Worm (Caenorhabditis elegans) whole organism, L4 larva: ENCODE data around the gene cex-1.

Experiments
- F26F4.8 ChIP-seq: fragments of 200-800 bp; sonication (Bioruptor generic); conservative IDR thresholded peaks from 2 replicates; pipeline ENCODE4 v1.3.6; 2022; ENCODE audit warnings: missing genetic modification characterization, missing compliant biosample characterization
- F44E2.7 ChIP-seq: fragments of 200-800 bp; sonication (Bioruptor generic); IDR thresholded peaks from 2 replicates; pipeline ENCODE4 v2.1.2; 2022; ENCODE audit warnings: missing genetic modification characterization, missing compliant biosample characterization
- Y5F2A.4 ChIP-seq: fragments of 200-800 bp; sonication (Bioruptor generic); optimal IDR thresholded peaks from 2 replicates; lab custom pipeline; 2018; ENCODE audit warnings: mild to moderate bottlenecking, missing genetic modification characterization, missing compliant biosample characterization
- Y75B8A.6 ChIP-seq: fragments of 200-800 bp; sonication (Bioruptor generic); IDR thresholded peaks from 2 replicates; pipeline ENCODE4 v1.3.6; 2022; ENCODE audit warnings: missing genetic modification reagents, missing genetic modification characterization, missing compliant biosample characterization
- ZK337.2 ChIP-seq: fragments of 200-800 bp; sonication (Bioruptor generic); IDR thresholded peaks from 2 replicates; pipeline ENCODE4 v1.3.6; 2022; ENCODE audit warnings: missing genetic modification reagents, missing genetic modification characterization, missing compliant biosample characterization
- aha-1 ChIP-seq: fragments of 150-350 bp; peaks from one replicate; lab custom pipeline; 2014; ENCODE audit warnings: missing biosample characterization, missing genetic modification characterization
- aly-2 ChIP-seq: sonication (generic microtip); optimal IDR thresholded peaks from 2 replicates; lab custom pipeline; 2018; ENCODE audit warnings: missing biosample characterization, missing genetic modification characterization
- arid-1 ChIP-seq: fragments of 200-800 bp; sonication (Bioruptor generic); conservative IDR thresholded peaks from 2 replicates; pipeline ENCODE4 v1.3.6; 2022; ENCODE audit warnings: missing genetic modification reagents, missing genetic modification characterization, missing compliant biosample characterization
- ceh-28 ChIP-seq: fragments of 150-350 bp; optimal IDR thresholded peaks from 2 replicates; lab custom pipeline; 2014; ENCODE audit warnings: missing biosample characterization, missing genetic modification reagents, missing genetic modification characterization
- ceh-32 ChIP-seq: sonication (generic microtip); optimal IDR thresholded peaks from 2 replicates; lab custom pipeline; 2016; ENCODE audit warnings: mild to moderate bottlenecking, missing genetic modification characterization, missing compliant biosample characterization; ENCODE audit not compliant: poor library complexity
- daf-16 ChIP-seq, 3 experiments: sonication (generic microtip); optimal IDR thresholded peaks; 2 replicates each; lab custom pipeline; 2016 to 2017; ENCODE audit warnings: missing genetic modification characterization in 3 of 3, missing genetic modification reagents in 3 of 3, mild to moderate bottlenecking in 2 of 3, missing compliant biosample characterization in 2 of 3, missing biosample characterization in 1 of 3, moderate library complexity in 1 of 3
- daf-8 ChIP-seq: fragments of 200-800 bp; sonication (Bioruptor generic); IDR thresholded peaks from 2 replicates; pipeline ENCODE4 v1.3.6; 2022; ENCODE audit warnings: missing genetic modification characterization, missing compliant biosample characterization
- gei-8 ChIP-seq: fragments of 200-800 bp; sonication (Bioruptor generic); optimal IDR thresholded peaks from 2 replicates; lab custom pipeline; 2018; ENCODE audit warnings: mild to moderate bottlenecking, missing genetic modification characterization, missing compliant biosample characterization
- hif-1 ChIP-seq, 2 experiments: sonication (generic microtip); optimal IDR thresholded peaks; 2 replicates each; lab custom pipeline; 2016 to 2017; ENCODE audit warnings: missing compliant biosample characterization in 2 of 2, missing genetic modification characterization in 2 of 2, missing genetic modification reagents in 2 of 2, missing genotype in 2 of 2, mild to moderate bottlenecking in 1 of 2
- hlh-30 ChIP-seq: sonication (generic microtip); optimal IDR thresholded peaks from 2 replicates; lab custom pipeline; 2017; ENCODE audit warnings: antibody characterized with exemption, mild to moderate bottlenecking, missing genetic modification characterization, missing compliant biosample characterization; ENCODE audit not compliant: insufficient read depth
- jun-1 ChIP-seq: fragments of 150-350 bp; optimal IDR thresholded peaks from 2 replicates; lab custom pipeline; 2014; ENCODE audit warnings: missing biosample characterization, missing genetic modification reagents, missing genetic modification characterization
- mdt-29 ChIP-seq: fragments of 200-800 bp; sonication (Bioruptor generic); IDR thresholded peaks from 2 replicates; pipeline ENCODE4 v1.3.6; 2022; ENCODE audit warnings: missing genetic modification reagents, missing genetic modification characterization, missing compliant biosample characterization
- mes-2 ChIP-seq: sonication (generic microtip); optimal IDR thresholded peaks from 2 replicates; lab custom pipeline; 2016; ENCODE audit warnings: missing genotype, mild to moderate bottlenecking, missing genetic modification characterization, missing compliant biosample characterization; ENCODE audit not compliant: poor library complexity, severe bottlenecking
- mxl-3 ChIP-seq: fragments of 200-800 bp; sonication (Bioruptor generic); optimal IDR thresholded peaks from 2 replicates; lab custom pipeline; 2018; ENCODE audit warnings: mild to moderate bottlenecking, missing genetic modification characterization, missing compliant biosample characterization
- nhr-10 ChIP-seq: fragments of 150-350 bp; optimal IDR thresholded peaks from 2 replicates; lab custom pipeline; 2014; ENCODE audit warnings: missing biosample characterization, missing genetic modification characterization
- nhr-237 ChIP-seq: sonication (generic microtip); optimal IDR thresholded peaks from 2 replicates; lab custom pipeline; 2017; ENCODE audit warnings: missing biosample characterization, missing genetic modification characterization
- nhr-28 ChIP-seq: fragments of 150-350 bp; optimal IDR thresholded peaks from 2 replicates; lab custom pipeline; 2014; ENCODE audit warnings: missing biosample characterization, missing genetic modification characterization
- nhr-6 ChIP-seq: fragments of 150-350 bp; optimal IDR thresholded peaks from 2 replicates; lab custom pipeline; 2014; ENCODE audit warnings: missing biosample characterization, missing genetic modification characterization
- nhr-76 ChIP-seq: fragments of 150-350 bp; optimal IDR thresholded peaks from 2 replicates; lab custom pipeline; 2014; ENCODE audit warnings: missing biosample characterization, missing genetic modification characterization
- pqm-1 ChIP-seq: sonication (generic microtip); optimal IDR thresholded peaks from 2 replicates; lab custom pipeline; 2017; ENCODE audit warnings: missing biosample characterization, missing genetic modification characterization
- rbr-2 ChIP-seq: sonication (generic microtip); optimal IDR thresholded peaks from 2 replicates; lab custom pipeline; 2016; ENCODE audit warnings: missing genotype, missing genetic modification characterization, missing compliant biosample characterization
- set-16 ChIP-seq: fragments of 200-800 bp; sonication (Bioruptor generic); IDR thresholded peaks from 2 replicates; pipeline ENCODE4 v1.3.6; 2022; ENCODE audit warnings: missing genetic modification reagents, missing genetic modification characterization, missing compliant biosample characterization
- snpc-4 ChIP-seq: fragments of 150-350 bp; optimal IDR thresholded peaks from 2 replicates; lab custom pipeline; 2014; ENCODE audit warnings: missing biosample characterization, missing genetic modification characterization
- spr-1 ChIP-seq: sonication (generic microtip); optimal IDR thresholded peaks from 2 replicates; lab custom pipeline; 2016; ENCODE audit warnings: mild to moderate bottlenecking, missing genetic modification characterization, missing compliant biosample characterization
- tag-97 ChIP-seq: fragments of 200-800 bp; sonication (Bioruptor generic); IDR thresholded peaks from 2 replicates; pipeline ENCODE4 v1.3.6; 2022; ENCODE audit warnings: missing genetic modification characterization, missing compliant biosample characterization
- unc-130 ChIP-seq: sonication (generic microtip); optimal IDR thresholded peaks from 2 replicates; lab custom pipeline; 2016; ENCODE audit warnings: missing genetic modification reagents, missing genetic modification characterization, missing compliant biosample characterization
- unc-62 ChIP-seq, 3 experiments: fragments of 150-350 bp in 1 of 3; sonication (generic microtip); optimal IDR thresholded peaks in 2 of 3; peaks in 1 of 3; 1 replicate in 1 of 3; 2 replicates in 2 of 3; lab custom pipeline; 2014 to 2017; ENCODE audit warnings: missing biosample characterization in 3 of 3, missing genetic modification characterization in 3 of 3, missing genetic modification reagents in 3 of 3, missing genotype in 1 of 3
- zip-11 ChIP-seq: fragments of 200-800 bp; sonication (Bioruptor generic); IDR thresholded peaks from 2 replicates; pipeline ENCODE4 v1.3.6; 2022; ENCODE audit warnings: missing genetic modification characterization, missing compliant biosample characterization

cex-1 gene

DNA sequence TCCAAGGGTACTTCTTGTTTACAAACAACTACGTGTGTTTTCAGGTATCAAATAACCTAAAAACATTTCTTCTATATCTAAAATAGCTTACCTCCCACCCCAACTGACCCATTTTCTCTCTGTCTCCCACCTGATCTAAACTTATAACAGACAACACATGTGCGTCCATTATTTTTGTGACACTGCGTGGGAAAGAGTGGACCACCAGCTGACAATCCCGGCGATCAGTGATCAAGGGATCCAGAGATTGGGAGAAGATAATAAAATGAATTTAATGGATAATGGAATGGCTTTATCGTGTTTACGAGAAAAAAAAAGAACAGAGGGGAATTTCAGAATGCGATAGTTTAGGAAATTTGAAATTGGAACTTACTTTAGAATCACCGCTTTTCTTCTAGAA, 1.7 kb downstream of the cex-1 start:
- TF ChIP-seq jun-1 (tag; lab: Kevin White, UChicago): no peak
- TF ChIP-seq mxl-3 (GFP tag; lab: Kevin White, UChicago): peak; percentile 52
- TF ChIP-seq mdt-29 (GFP tag; lab: Robert Waterston, UW): no peak
- TF ChIP-seq Y5F2A.4 (GFP tag; lab: Kevin White, UChicago): no peak
- no peak for TF ChIP-seq tag-97
- no peak for TF ChIP-seq hlh-30
- TF ChIP-seq zip-11 (GFP tag; lab: Robert Waterston, UW): no peak
- no peak for TF ChIP-seq mes-2 (tag; lab: Kevin White, UChicago)
- TF ChIP-seq daf-16 (GFP tag; optimal IDR thresholded peaks at IDR 0.05; lab: Kevin White, UChicago): peak in 1 of 2 experiments; percentile 87
- TF ChIP-seq daf-16 (tag; optimal IDR thresholded peaks at IDR 0.05; lab: Kevin White, UChicago): no peak
- TF ChIP-seq, all 104 proteins: peak for 2

- TF ChIP-seq spr-1 (no peak), unc-62 (GFP tag; optimal IDR thresholded peaks at IDR 0.05 in 1 of 2; lab: Kevin White, UChicago) (peak in 1 of 2 experiments; percentile 82), unc-62 (tag; optimal IDR thresholded peaks at IDR 0.05; lab: Kevin White, UChicago) (no peak), nhr-28 (peak; percentile 79), set-16 (no peak)
These were observed 2.1 kb downstream of the cex-1 start for ce11 chrII:5449620-5450019.

DNA sequence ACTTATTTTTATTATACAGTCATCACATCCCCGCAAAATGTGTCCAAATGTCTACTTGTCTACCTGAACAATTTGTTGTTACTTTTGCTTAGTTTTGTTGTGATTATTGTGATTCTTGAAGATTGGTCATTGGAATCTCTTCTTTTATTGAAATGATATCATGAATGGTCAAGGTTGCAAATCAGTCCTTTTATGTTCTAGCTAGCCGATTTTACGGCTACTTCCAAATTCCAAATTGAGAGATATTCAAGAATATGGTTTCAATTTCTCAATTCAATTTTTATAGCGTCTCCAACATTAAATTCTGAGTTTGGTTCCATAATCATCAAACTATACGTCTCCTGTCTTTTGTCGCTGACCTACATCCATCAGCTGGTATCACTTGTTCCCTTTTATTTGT, 3.8 kb downstream of the cex-1 start:
- no peak for TF ChIP-seq aly-2 (tag; lab: Kevin White, UChicago)
- TF ChIP-seq aha-1: peak; percentile 82

ce11 chrII:5453547-5453946, 6.1 kb downstream of the cex-1 start, which contains the start of gene dhs-5:
dhs-5 (plus strand) TSS chrII:5453847.
- TF ChIP-seq ceh-28 (tag; lab: Kevin White, UChicago): no peak
- no peak for TF ChIP-seq Y75B8A.6 (GFP tag; lab: Robert Waterston, UW)
- no peak for TF ChIP-seq hif-1 (tag; optimal IDR thresholded peaks at IDR 0.05; lab: Kevin White, UChicago)
- no peak for TF ChIP-seq rbr-2 (tag; lab: Kevin White, UChicago)
- TF ChIP-seq snpc-4 (tag; lab: Kevin White, UChicago): no peak
- no peak for TF ChIP-seq ceh-32 (tag; lab: Kevin White, UChicago)
- no peak for TF ChIP-seq F44E2.7
- no peak for TF ChIP-seq pqm-1 (tag; lab: Kevin White, UChicago)
- TF ChIP-seq daf-8 (GFP tag; lab: Robert Waterston, UW): no peak
- TF ChIP-seq gei-8 (GFP tag; lab: Kevin White, UChicago): no peak
- no peak for TF ChIP-seq spr-1

- TF ChIP-seq nhr-237 (tag; lab: Kevin White, UChicago) (no peak), nhr-76 (no peak), arid-1 (no peak), ZK337.2 (GFP tag; lab: Robert Waterston, UW) (no peak), unc-62 (GFP tag; optimal IDR thresholded peaks at IDR 0.05 in 1 of 2; lab: Kevin White, UChicago) (peak in 1 of 2 experiments; percentile 91), unc-62 (tag; optimal IDR thresholded peaks at IDR 0.05; lab: Kevin White, UChicago) (no peak), F26F4.8 (GFP tag; lab: Robert Waterston, UW) (no peak), unc-130 (GFP tag; lab: Kevin White, UChicago) (peak; percentile 18), nhr-10 (no peak), nhr-6 (tag; lab: Kevin White, UChicago) (no peak)
These were observed 8.3 kb downstream of the cex-1 start, which contains the start of gene daz-1 for ce11 chrII:5455650-5456355. daz-1 (plus strand) TSS chrII:5456305.
